Fruit fly (Drosophila melanogaster): Measurements from ENCODE around the gene Loxl1.

Loxl1 gene

dm6 chr3R:31421995-31422394 is 37.7 kb downstream of the Loxl1 start:
- no peak for TF ChIP-seq CG13296 (GFP tag; optimal IDR thresholded peaks at IDR 0.05)
- 0 out of 3 replicates have a peak, but pooled peaks have one; percentile 9 for TF ChIP-seq Dbx (GFP tag; IDR thresholded peaks at IDR 0.05)
- no peak for TF ChIP-seq Dfd (GFP tag; optimal IDR thresholded peaks at IDR 0.05)
- no peak for TF ChIP-seq ara (GFP tag; IDR thresholded peaks at IDR 0.05)
- TF ChIP-seq mam (GFP tag; optimal IDR thresholded peaks at IDR 0.05): no peak
- TF ChIP-seq D19B (GFP tag; optimal IDR thresholded peaks at IDR 0.05): peak; percentile 15
- no peak for TF ChIP-seq tna (GFP tag; IDR thresholded peaks at IDR 0.05; ENCODE audit: partially characterized antibody)
- no peak for TF ChIP-seq CG17361 (GFP tag; IDR thresholded peaks at IDR 0.05)
- TF ChIP-seq repo (GFP tag; optimal IDR thresholded peaks at IDR 0.05): no peak
- no peak for TF ChIP-seq btn (GFP tag; optimal IDR thresholded peaks at IDR 0.05)

dm6 chr3R:31420675-31421074 is 39.0 kb downstream of the Loxl1 start:
- TF ChIP-seq CG11247 (GFP tag; IDR thresholded peaks at IDR 0.05) (0 out of 2 replicates have a peak, but pooled peaks have one; percentile 20), hkb (optimal IDR thresholded peaks at IDR 0.05) (no peak), hkb (GFP tag; IDR thresholded peaks at IDR 0.05) (no peak), sim (GFP tag; IDR thresholded peaks at IDR 0.05) (no peak), sd (tag; optimal IDR thresholded peaks at IDR 0.05) (peak; percentile 99), slbo (GFP tag; IDR thresholded peaks at IDR 0.05) (0 out of 2 replicates have a peak, but pooled peaks have one; percentile 28), Pdp1 (GFP tag; optimal IDR thresholded peaks at IDR 0.05) (peak in 1 of 2 experiments; percentile 9), CG10543 (GFP tag; optimal IDR thresholded peaks at IDR 0.05) (peak; percentile 92), NfI (GFP tag; optimal IDR thresholded peaks at IDR 0.05) (no peak), CG4424 (GFP tag; optimal IDR thresholded peaks at IDR 0.05) (no peak), Med (GFP tag) (peak; percentile 75), eve (GFP tag; optimal IDR thresholded peaks at IDR 0.05) (no peak), CG7271 (tag; optimal IDR thresholded peaks at IDR 0.05) (no peak), Doc3 (GFP tag; IDR thresholded peaks at IDR 0.05; ENCODE audit: partially characterized antibody) (no peak), bcd (GFP tag; optimal IDR thresholded peaks at IDR 0.05) (peak; percentile 12), CG9932 (GFP tag; IDR thresholded peaks at IDR 0.05) (peak; percentile 35), CG6175 (GFP tag; IDR thresholded peaks at IDR 0.05) (0 out of 3 replicates have a peak, but pooled peaks have one; percentile 47), CG7839 (tag; optimal IDR thresholded peaks at IDR 0.05) (peak; percentile 6), Nf-YB (GFP tag; optimal IDR thresholded peaks at IDR 0.05) (no peak), ftz-f1 (GFP tag; optimal IDR thresholded peaks at IDR 0.05) (peak; percentile 87), tin (GFP tag; optimal IDR thresholded peaks at IDR 0.05) (no peak), CG11695 (GFP tag; IDR thresholded peaks at IDR 0.05) (peak; percentile 89), CG18599 (GFP tag; optimal IDR thresholded peaks at IDR 0.05) (peak; percentile 20), chm (GFP tag; IDR thresholded peaks at IDR 0.05) (no peak), Adf1 (GFP tag; IDR thresholded peaks at IDR 0.05) (peak; percentile 81), sens (GFP tag) (no peak), crol (GFP tag; IDR thresholded peaks at IDR 0.05) (peak; percentile 55), abd-A (tag; optimal IDR thresholded peaks at IDR 0.05) (peak; percentile 82), yki (optimal IDR thresholded peaks at IDR 0.05) (no peak), Opbp (GFP tag; IDR thresholded peaks at IDR 0.05; ENCODE audit: partially characterized antibody) (no peak), CG13894 (tag; optimal IDR thresholded peaks at IDR 0.05) (peak; percentile 46), CG9817 (tag; optimal IDR thresholded peaks at IDR 0.05) (peak; percentile 7), CG30431 (GFP tag; optimal IDR thresholded peaks at IDR 0.05) (no peak), vvl (GFP tag; IDR thresholded peaks at IDR 0.05) (peak; percentile 45; the same call in 1 of the 2 replicates), lab (GFP tag; optimal IDR thresholded peaks at IDR 0.05) (no peak), CG1602 (GFP tag; optimal IDR thresholded peaks at IDR 0.05) (no peak), CG8290 (GFP tag; optimal IDR thresholded peaks at IDR 0.05) (no peak), CG8290 (tag; optimal IDR thresholded peaks at IDR 0.05) (peak in 1 of 2 experiments; percentile 34), mirr (GFP tag; optimal IDR thresholded peaks at IDR 0.05) (peak; percentile 50), Sox100B (GFP tag; optimal IDR thresholded peaks at IDR 0.05) (no peak), CG10147 (GFP tag; optimal IDR thresholded peaks at IDR 0.05) (no peak)
